Worm (Caenorhabditis elegans): ENCODE data around the gene K08D8.11.

- TF ChIP-seq unc-39 (tag; optimal IDR thresholded peaks at IDR 0.05) (no peak), nhr-28 (tag; optimal IDR thresholded peaks at IDR 0.05) (no peak), pha-4 (tag; optimal IDR thresholded peaks at IDR 0.05) (no peak), ama-1 (optimal IDR thresholded peaks at IDR 0.05) (no peak), R02D3.7 (tag; optimal IDR thresholded peaks at IDR 0.05) (no peak), nhr-25 (tag; optimal IDR thresholded peaks at IDR 0.05) (no peak), aly-2 (tag; optimal IDR thresholded peaks at IDR 0.05) (no peak), elt-1 (tag; optimal IDR thresholded peaks at IDR 0.05) (no peak), lin-39 (tag; optimal IDR thresholded peaks at IDR 0.05) (peak; percentile 63)
Observed at ce11 chrIV:12845596-12845995, 49.5 kb upstream of the K08D8.11 start, which contains the start of gene txt-19.

Data from whole organism, L3 larva.